Fruit fly (Drosophila melanogaster) whole organism, pupa: ENCODE results near the gene CG42780.

Experiments
- CG8301 ChIP-seq: fragments of 200-800 bp; sonication (Bioruptor generic); optimal IDR thresholded peaks from 2 replicates; lab custom pipeline; 2018; ENCODE audit warnings: missing biosample characterization, mild to moderate bottlenecking, missing genetic modification characterization
- EcR ChIP-seq: fragments of 200-800 bp; sonication (Bioruptor generic); optimal IDR thresholded peaks from 3 replicates; lab custom pipeline; 2019; ENCODE audit warnings: missing biosample characterization, missing genetic modification characterization, mild to moderate bottlenecking, moderate library complexity, missing genetic modification reagents

- no peak for TF ChIP-seq CG8301 (tag; lab: Kevin White, UChicago)
- TF ChIP-seq EcR, result no peak
These were observed 7.8 kb upstream of the CG42780 start for dm6 chrX:7339610-7340326.
